Fruit fly (Drosophila melanogaster) whole organism, embryonic: ENCODE results near the gene BuGZ.
A peak's percentile ranks its signal among the peaks of the same experiment; 100 is the strongest.

Experiments
- ATbp ChIP-seq: fragments of 200-800 bp; sonication (Bioruptor generic); optimal IDR thresholded peaks from 2 replicates; lab custom pipeline; 2017; ENCODE audit warnings: missing biosample characterization, mild to moderate bottlenecking, missing genetic modification characterization, missing genetic modification reagents
- Atf6 ChIP-seq: fragments of 200-800 bp; sonication (Bioruptor generic); IDR thresholded peaks from 2 replicates; pipeline ENCODE4 v1.3.6; 2022; ENCODE audit warnings: missing biosample characterization, missing genetic modification characterization
- Awh ChIP-seq: fragments of 200-800 bp; sonication (Bioruptor generic); IDR thresholded peaks from 2 replicates; pipeline ENCODE4, ENCODE4 v1.3.6; 2022; ENCODE audit warnings: missing biosample characterization, missing genetic modification characterization
- BEAF-32 ChIP-seq: fragments of 200-800 bp; sonication (Bioruptor generic); optimal IDR thresholded peaks from 3 replicates; lab custom pipeline; 2017; ENCODE audit warnings: missing biosample characterization, missing genetic modification characterization, mild to moderate bottlenecking, moderate library complexity, missing genetic modification reagents
- CG10267 ChIP-seq: fragments of 200-800 bp; sonication (Bioruptor generic); optimal IDR thresholded peaks from 2 replicates; lab custom pipeline; 2018; ENCODE audit warnings: missing biosample characterization, mild to moderate bottlenecking, missing genetic modification characterization, moderate library complexity
- CG10543 ChIP-seq: fragments of 200-800 bp; sonication (Bioruptor generic); optimal IDR thresholded peaks from 3 replicates; lab custom pipeline; 2017; ENCODE audit warnings: missing biosample characterization, mild to moderate bottlenecking, missing genetic modification characterization, moderate library complexity
- CG11560 ChIP-seq: fragments of 200-800 bp; sonication (Bioruptor generic); IDR thresholded peaks from 3 replicates; pipeline ENCODE4 v1.3.6; 2022; ENCODE audit warnings: missing biosample characterization, missing genetic modification characterization
- CG12155 ChIP-seq: fragments of 200-800 bp; sonication (Bioruptor generic); optimal IDR thresholded peaks from 3 replicates; lab custom pipeline; 2016; ENCODE audit warnings: missing biosample characterization, missing genetic modification characterization
- CG1233 ChIP-seq: fragments of 200-800 bp; sonication (Bioruptor generic); optimal IDR thresholded peaks from 4 replicates; lab custom pipeline; 2018; ENCODE audit warnings: missing biosample characterization, mild to moderate bottlenecking, missing genetic modification characterization
- CG12659 ChIP-seq: fragments of 200-800 bp; sonication (Bioruptor generic); optimal IDR thresholded peaks from 3 replicates; lab custom pipeline; 2017; ENCODE audit warnings: mild to moderate bottlenecking, missing biosample characterization, missing genetic modification reagents, missing genetic modification characterization
- CG13287 ChIP-seq: fragments of 200-800 bp; sonication (Bioruptor generic); IDR thresholded peaks from 2 replicates; pipeline ENCODE4 v1.3.6; 2022; ENCODE audit warnings: missing biosample characterization, missing genetic modification characterization; ENCODE audit not compliant: partially characterized antibody
- CG14050 ChIP-seq: fragments of 200-800 bp; sonication (Bioruptor generic); IDR thresholded peaks from 3 replicates; pipeline ENCODE4 v1.3.6; 2022; ENCODE audit warnings: missing biosample characterization, missing genetic modification characterization
- CG14710 ChIP-seq: fragments of 200-800 bp; sonication (Bioruptor generic); optimal IDR thresholded peaks from 3 replicates; lab custom pipeline; 2019; ENCODE audit warnings: missing biosample characterization, mild to moderate bottlenecking, missing genetic modification characterization, moderate library complexity
- CG1603 ChIP-seq: fragments of 200-800 bp; sonication (Bioruptor generic); optimal IDR thresholded peaks from 2 replicates; lab custom pipeline; 2019; ENCODE audit warnings: missing biosample characterization, mild to moderate bottlenecking, missing genetic modification characterization, moderate library complexity
- CG17568 ChIP-seq: fragments of 200-800 bp; sonication (Bioruptor generic); optimal IDR thresholded peaks from 2 replicates; lab custom pipeline; 2018; ENCODE audit warnings: missing biosample characterization, mild to moderate bottlenecking, missing genetic modification characterization, moderate library complexity
- CG3847 ChIP-seq: fragments of 200-800 bp; sonication (Bioruptor generic); IDR thresholded peaks from 2 replicates; pipeline ENCODE4 v1.3.6; 2022; ENCODE audit warnings: missing biosample characterization, missing genetic modification characterization
- CG6765 ChIP-seq: fragments of 200-800 bp; sonication (Bioruptor generic); optimal IDR thresholded peaks from 3 replicates; lab custom pipeline; 2017; ENCODE audit warnings: missing biosample characterization, mild to moderate bottlenecking, missing genetic modification characterization
- CoRest ChIP-seq: fragments of 200-800 bp; sonication (Bioruptor generic); optimal IDR thresholded peaks from 3 replicates; lab custom pipeline; 2018; ENCODE audit warnings: missing biosample characterization, mild to moderate bottlenecking, missing genetic modification characterization, moderate library complexity
- Dek ChIP-seq: fragments of 200-800 bp; sonication (Bioruptor generic); optimal IDR thresholded peaks from 3 replicates; lab custom pipeline; 2019; ENCODE audit warnings: missing biosample characterization, mild to moderate bottlenecking, missing genetic modification characterization, moderate library complexity
- Dp ChIP-seq: fragments of 200-800 bp; sonication (Bioruptor generic); optimal IDR thresholded peaks from 2 replicates; lab custom pipeline; 2018; ENCODE audit warnings: missing biosample characterization, mild to moderate bottlenecking, missing genetic modification characterization, moderate library complexity
- HLH3B ChIP-seq: fragments of 200-800 bp; sonication (Bioruptor generic); IDR thresholded peaks from 2 replicates; pipeline ENCODE4 v1.3.6; 2022; ENCODE audit warnings: missing biosample characterization, missing genetic modification characterization
- Hmr ChIP-seq: fragments of 200-800 bp; sonication (Bioruptor generic); optimal IDR thresholded peaks from 3 replicates; lab custom pipeline; 2017; ENCODE audit warnings: mild to moderate bottlenecking, missing biosample characterization, missing genetic modification reagents, missing genetic modification characterization
- Hr3 ChIP-seq: fragments of 200-800 bp; sonication (Bioruptor generic); optimal IDR thresholded peaks from 3 replicates; lab custom pipeline; 2016; ENCODE audit warnings: missing biosample characterization, missing genetic modification characterization
- Hr51 ChIP-seq, 2 experiments: fragments of 200-800 bp; sonication (Bioruptor generic); optimal IDR thresholded peaks; 2 replicates in 1 of 2; 3 replicates in 1 of 2; lab custom pipeline; 2016 to 2018; ENCODE audit warnings: missing biosample characterization in 2 of 2, missing genetic modification characterization in 2 of 2, mild to moderate bottlenecking in 1 of 2, moderate library complexity in 1 of 2
- Med ChIP-seq: fragments of 200-800 bp; sonication (Bioruptor generic); peaks from one replicate; lab custom pipeline; 2016; ENCODE audit warnings: missing biosample characterization, missing genetic modification characterization, mild to moderate bottlenecking, inconsistent platforms, moderate library complexity
- Nf-YB ChIP-seq: fragments of 200-800 bp; sonication (Bioruptor generic); optimal IDR thresholded peaks from 3 replicates; lab custom pipeline; 2019; ENCODE audit warnings: missing biosample characterization, mild to moderate bottlenecking, missing genetic modification characterization, moderate library complexity
- Optix ChIP-seq: fragments of 200-800 bp; sonication (Bioruptor generic); IDR thresholded peaks from 3 replicates; pipeline ENCODE4 v1.3.6; 2022; ENCODE audit warnings: missing biosample characterization, missing genetic modification characterization
- Sox100B ChIP-seq: fragments of 200-800 bp; sonication (Bioruptor generic); optimal IDR thresholded peaks from 3 replicates; lab custom pipeline; 2018; ENCODE audit warnings: missing biosample characterization, mild to moderate bottlenecking, missing genetic modification characterization
- chif ChIP-seq, 2 experiments: fragments of 200-800 bp; sonication (Bioruptor generic); optimal IDR thresholded peaks; 3 replicates each; lab custom pipeline; 2016; ENCODE audit warnings: missing biosample characterization in 2 of 2, missing genetic modification characterization in 2 of 2
- ci ChIP-seq: fragments of 200-800 bp; sonication (Bioruptor generic); IDR thresholded peaks from 3 replicates; pipeline ENCODE4 v1.3.6; 2022; ENCODE audit warnings: missing biosample characterization, missing genetic modification characterization
- dm ChIP-seq: fragments of 200-800 bp; sonication (Bioruptor generic); optimal IDR thresholded peaks from 3 replicates; lab custom pipeline; 2016; ENCODE audit warnings: missing biosample characterization, missing genetic modification characterization
- dmrt11E ChIP-seq: fragments of 200-800 bp; sonication (Bioruptor generic); optimal IDR thresholded peaks from 3 replicates; lab custom pipeline; 2018; ENCODE audit warnings: missing biosample characterization, mild to moderate bottlenecking, missing genetic modification characterization, moderate library complexity
- dmrt99B ChIP-seq: fragments of 200-800 bp; sonication (Bioruptor generic); optimal IDR thresholded peaks from 2 replicates; lab custom pipeline; 2018; ENCODE audit warnings: missing biosample characterization, mild to moderate bottlenecking, missing genetic modification characterization, moderate library complexity
- exex ChIP-seq: fragments of 200-800 bp; sonication (Bioruptor generic); optimal IDR thresholded peaks from 4 replicates; lab custom pipeline; 2018; ENCODE audit warnings: missing biosample characterization, mild to moderate bottlenecking, missing genetic modification characterization, moderate library complexity
- ken ChIP-seq: fragments of 200-800 bp; sonication (Bioruptor generic); IDR thresholded peaks from 3 replicates; pipeline ENCODE4 v1.3.6; 2022; ENCODE audit warnings: missing biosample characterization, missing genetic modification characterization
- lilli ChIP-seq: fragments of 200-800 bp; sonication (Bioruptor generic); optimal IDR thresholded peaks from 3 replicates; lab custom pipeline; 2016; ENCODE audit warnings: missing biosample characterization, missing genetic modification characterization
- lov ChIP-seq, 2 experiments: fragments of 200-800 bp in 1 of 2; fragments of >200 bp in 1 of 2; sonication (Bioruptor generic) in 1 of 2; IDR thresholded peaks in 1 of 2; optimal IDR thresholded peaks in 1 of 2; 2 replicates in 1 of 2; 3 replicates in 1 of 2; pipeline versions ENCODE4 v1.3.6 to Lab custom; 2017 to 2022; ENCODE audit warnings: missing biosample characterization in 1 of 2, missing genetic modification characterization in 1 of 2
- psq ChIP-seq: fragments of 200-800 bp; sonication (Bioruptor generic); optimal IDR thresholded peaks from 2 replicates; lab custom pipeline; 2017; ENCODE audit warnings: missing biosample characterization, missing genetic modification characterization
- salm ChIP-seq: fragments of 200-800 bp; sonication (Bioruptor generic); optimal IDR thresholded peaks from 2 replicates; lab custom pipeline; 2018; ENCODE audit warnings: missing biosample characterization, mild to moderate bottlenecking, missing genetic modification characterization
- sc ChIP-seq, 3 experiments: fragments of >200 bp in 2 of 3; fragments of 200-800 bp in 1 of 3; sonication (Bioruptor generic) in 1 of 3; optimal IDR thresholded peaks; 2 replicates in 2 of 3; 3 replicates in 1 of 3; lab custom pipeline; 2017; ENCODE audit warnings: mild to moderate bottlenecking in 1 of 3, missing biosample characterization in 1 of 3, missing genetic modification characterization in 1 of 3, missing genetic modification reagents in 1 of 3
- sens ChIP-seq: fragments of 200-800 bp; sonication (Bioruptor generic); peaks from one replicate; lab custom pipeline; 2016; ENCODE audit warnings: missing biosample characterization, missing genetic modification characterization
- slou ChIP-seq: fragments of 200-800 bp; sonication (Bioruptor generic); optimal IDR thresholded peaks from 3 replicates; lab custom pipeline; 2016; ENCODE audit warnings: missing biosample characterization, missing genetic modification characterization
- sna ChIP-seq: fragments of 200-800 bp; sonication (Bioruptor generic); IDR thresholded peaks from 2 replicates; pipeline ENCODE4 v1.3.6; 2022; ENCODE audit warnings: missing biosample characterization, missing genetic modification characterization; ENCODE audit not compliant: partially characterized antibody
- tll ChIP-seq, 2 experiments: fragments of 200-800 bp in 1 of 2; fragments of >200 bp in 1 of 2; sonication (Bioruptor generic) in 1 of 2; optimal IDR thresholded peaks; 2 replicates each; lab custom pipeline; 2017 to 2019; ENCODE audit warnings: missing biosample characterization in 2 of 2, missing genetic modification characterization in 2 of 2, mild to moderate bottlenecking in 1 of 2, moderate library complexity in 1 of 2
- vvl ChIP-seq: fragments of 200-800 bp; sonication (Bioruptor generic); IDR thresholded peaks from 2 replicates; pipeline ENCODE4 v1.3.6; 2022; ENCODE audit warnings: missing biosample characterization, missing genetic modification characterization
- zen ChIP-seq: fragments of 200-800 bp; sonication (Bioruptor generic); optimal IDR thresholded peaks from 3 replicates; lab custom pipeline; 2018; ENCODE audit warnings: missing biosample characterization, mild to moderate bottlenecking, missing genetic modification characterization, moderate library complexity
- zen2 ChIP-seq: fragments of 200-800 bp; sonication (Bioruptor generic); IDR thresholded peaks from 3 replicates; pipeline ENCODE4 v1.3.6; 2022; ENCODE audit warnings: missing biosample characterization, missing genetic modification characterization; ENCODE audit not compliant: partially characterized antibody

The BuGZ gene

dm6 chr2L:16709693-16710092, 33.5 kb upstream of the BuGZ start (continued):
- peak; percentile 69 for TF ChIP-seq CG3847 (GFP tag; lab: Robert Waterston, UW)
- peak; percentile 22 for TF ChIP-seq CG10267 (tag; lab: Kevin White, UChicago)
- TF ChIP-seq Sox100B (GFP tag; lab: Kevin White, UChicago), result peak; percentile 3
- peak; percentile 86 for TF ChIP-seq vvl (GFP tag; lab: Robert Waterston, UW)
- TF ChIP-seq ci (GFP tag; lab: Robert Waterston, UW), result peak; percentile 91
- peak; percentile 65 for TF ChIP-seq CG12659
- TF ChIP-seq CG10543 (GFP tag; lab: Kevin White, UChicago), result peak; percentile 6
- peak; percentile 64 for TF ChIP-seq Hmr (GFP tag; lab: Kevin White, UChicago)
- no peak for TF ChIP-seq exex (tag; lab: Kevin White, UChicago)
- peak; percentile 85 for TF ChIP-seq HLH3B (GFP tag; lab: Robert Waterston, UW)
- no peak for TF ChIP-seq zen (tag; lab: Kevin White, UChicago)
- peak; percentile 79 for TF ChIP-seq Atf6 (GFP tag; lab: Robert Waterston, UW)
- peak; percentile 64 for TF ChIP-seq Hr3
- TF ChIP-seq Hr51 (GFP tag; optimal IDR thresholded peaks at IDR 0.05; lab: Kevin White, UChicago), result peak in 1 of 2 experiments; percentile 85
- TF ChIP-seq dmrt11E (tag; lab: Kevin White, UChicago), result peak; percentile 58
- peak; percentile 55 for TF ChIP-seq Nf-YB (GFP tag; lab: Kevin White, UChicago)
- no peak for TF ChIP-seq lov (optimal IDR thresholded peaks at IDR 0.05; lab: Kevin White, UChicago)
- no peak for TF ChIP-seq lov (GFP tag; IDR thresholded peaks at IDR 0.05; lab: Robert Waterston, UW)
- TF ChIP-seq Dek (tag; lab: Kevin White, UChicago), result peak; percentile 65
- peak; percentile 70 for TF ChIP-seq CG14050 (GFP tag; lab: Robert Waterston, UW)
- TF ChIP-seq lilli (GFP tag; lab: Kevin White, UChicago), result peak; percentile 36
- peak; percentile 70 for TF ChIP-seq CG1603 (tag; lab: Kevin White, UChicago)
- TF ChIP-seq chif (GFP tag; optimal IDR thresholded peaks at IDR 0.05; lab: Kevin White, UChicago), result peak in 1 of 2 experiments; percentile 28
- TF ChIP-seq ken (GFP tag; lab: Robert Waterston, UW), result peak; percentile 69; the same call in 2 of the 3 replicates
- TF ChIP-seq Med, result peak; percentile 47
- no peak for TF ChIP-seq Awh (GFP tag; lab: Robert Waterston, UW)
- TF ChIP-seq sc (optimal IDR thresholded peaks at IDR 0.05; lab: Kevin White, UChicago), result no peak
- TF ChIP-seq sc (GFP tag; optimal IDR thresholded peaks at IDR 0.05; lab: Kevin White, UChicago), result peak; percentile 54
- TF ChIP-seq BEAF-32 (GFP tag; lab: Kevin White, UChicago), result no peak
- no peak for TF ChIP-seq CG6765 (GFP tag; lab: Kevin White, UChicago)
- TF ChIP-seq, all 482 proteins: peak for 181

DNA sequence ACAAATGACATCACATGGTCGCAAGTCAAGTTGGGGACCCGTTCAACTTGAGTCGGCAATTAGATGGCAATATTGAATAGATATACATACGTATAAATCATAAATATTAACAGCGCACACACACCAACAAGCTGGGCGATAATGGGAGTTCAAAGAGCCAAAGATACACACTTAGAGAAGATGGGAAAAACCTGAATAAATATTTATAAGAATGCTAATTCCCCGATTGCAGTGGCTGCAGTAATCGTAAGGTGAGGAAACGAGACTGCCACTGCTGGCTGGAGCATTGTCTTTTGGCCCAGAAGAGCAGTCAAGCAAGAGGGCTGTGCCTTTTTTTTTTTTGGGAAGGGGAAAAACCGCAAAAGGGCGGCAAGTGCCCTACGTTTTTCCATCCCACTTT, 33.0 kb upstream of the BuGZ start:
- TF ChIP-seq slou, result no peak
- no peak for TF ChIP-seq dm (GFP tag; lab: Kevin White, UChicago)
- TF ChIP-seq CG14710 (tag; lab: Kevin White, UChicago), result no peak
- TF ChIP-seq Med, result peak; percentile 62
- no peak for TF ChIP-seq CG13287 (GFP tag; lab: Robert Waterston, UW)
- no peak for TF ChIP-seq sna (GFP tag; lab: Robert Waterston, UW)
- no peak for TF ChIP-seq CG1603 (tag; lab: Kevin White, UChicago)
- peak; percentile 60 for TF ChIP-seq sens
- TF ChIP-seq CG3847 (GFP tag; lab: Robert Waterston, UW), result no peak
- TF ChIP-seq CoRest (tag; lab: Kevin White, UChicago), result no peak
- TF ChIP-seq tll (GFP tag; optimal IDR thresholded peaks at IDR 0.05; lab: Kevin White, UChicago), result no peak
- TF ChIP-seq CG11560 (tag; lab: Robert Waterston, UW), result no peak
- TF ChIP-seq Dp (GFP tag; lab: Kevin White, UChicago), result no peak
- TF ChIP-seq Optix, result 0 out of 3 replicates have a peak, but pooled peaks have one; percentile 12
- no peak for TF ChIP-seq zen2 (GFP tag; lab: Robert Waterston, UW)
- TF ChIP-seq CG17568 (GFP tag; lab: Kevin White, UChicago), result peak; percentile 32
- TF ChIP-seq CG12155, result no peak
- TF ChIP-seq dmrt99B (tag; lab: Kevin White, UChicago), result no peak
- no peak for TF ChIP-seq psq (GFP tag; lab: Kevin White, UChicago)
- TF ChIP-seq ATbp, result no peak
- TF ChIP-seq salm (tag; lab: Kevin White, UChicago), result peak; percentile 8
- no peak for TF ChIP-seq CG1233 (GFP tag; lab: Kevin White, UChicago)
